Fruit fly (Drosophila melanogaster) whole organism, wandering third instar larva: ENCODE measurements around the gene CG33271.
A peak's percentile ranks its signal among the peaks of the same experiment; 100 is the strongest.

ENCODE experiments used
- Abd-B ChIP-seq: fragments of >200 bp; optimal IDR thresholded peaks from 2 replicates; lab custom pipeline; 2017; ENCODE audit warnings: missing biosample characterization, missing genetic modification characterization
- CG32264 ChIP-seq: fragments of 200-800 bp; sonication (Bioruptor generic); optimal IDR thresholded peaks from 2 replicates; lab custom pipeline; 2016; ENCODE audit warnings: missing biosample characterization, missing genetic modification characterization
- CG9705 ChIP-seq: fragments of 200-800 bp; sonication (Bioruptor generic); optimal IDR thresholded peaks from 2 replicates; lab custom pipeline; 2018; ENCODE audit warnings: missing biosample characterization, mild to moderate bottlenecking, missing genetic modification characterization
- CrebA ChIP-seq: fragments of 200-800 bp; sonication (Bioruptor generic); optimal IDR thresholded peaks from 2 replicates; lab custom pipeline; 2016; ENCODE audit warnings: missing biosample characterization, mild to moderate bottlenecking, missing genetic modification characterization, borderline replicate concordance
- Dif ChIP-seq: fragments of 200-275, 200-300 bp; sonication (Bioruptor generic); optimal IDR thresholded peaks from 2 replicates; lab custom pipeline; 2018; ENCODE audit warnings: missing biosample characterization, missing genetic modification characterization; ENCODE audit not compliant: partially characterized antibody
- GATAd ChIP-seq: sonication (Bioruptor generic); optimal IDR thresholded peaks from 2 replicates; lab custom pipeline; 2016; ENCODE audit warnings: missing biosample characterization, missing genetic modification characterization
- HLH106 ChIP-seq: fragments of 200-800 bp; optimal IDR thresholded peaks from 3 replicates; lab custom pipeline; 2019; ENCODE audit warnings: missing biosample characterization, mild to moderate bottlenecking, missing genetic modification characterization, moderate library complexity
- Hnf4 ChIP-seq: fragments of 200-800 bp; sonication (Bioruptor generic); optimal IDR thresholded peaks from 2 replicates; lab custom pipeline; 2016; ENCODE audit warnings: missing biosample characterization, mild to moderate bottlenecking, missing genetic modification characterization
- Hr78 ChIP-seq: fragments of >200 bp; optimal IDR thresholded peaks from 2 replicates; lab custom pipeline; 2017; ENCODE audit warnings: missing biosample characterization, missing genetic modification characterization
- Hr83 ChIP-seq: fragments of 200-300 bp; sonication (Bioruptor generic); optimal IDR thresholded peaks from 2 replicates; lab custom pipeline; 2016; ENCODE audit warnings: missing biosample characterization, mild to moderate bottlenecking, missing genetic modification characterization, moderate library complexity; ENCODE audit not compliant: poor library complexity, severe bottlenecking
- Jra ChIP-seq: sonication (Bioruptor generic); optimal IDR thresholded peaks from 2 replicates; lab custom pipeline; 2016; ENCODE audit warnings: missing biosample characterization, missing genetic modification characterization
- Myc ChIP-seq: fragments of >200 bp; optimal IDR thresholded peaks from 2 replicates; lab custom pipeline; 2017
- N ChIP-seq: fragments of >200 bp; optimal IDR thresholded peaks from 2 replicates; lab custom pipeline; 2018; ENCODE audit warnings: missing biosample characterization, missing external identifiers, missing genetic modification characterization
- OdsH ChIP-seq: fragments of 200-800 bp; sonication (Bioruptor generic); optimal IDR thresholded peaks from 2 replicates; lab custom pipeline; 2016; ENCODE audit warnings: missing biosample characterization, mild to moderate bottlenecking, missing genetic modification characterization
- Rel ChIP-seq, 2 experiments: fragments of 200-800 bp; sonication (Bioruptor generic) in 1 of 2; optimal IDR thresholded peaks; 2 replicates in 1 of 2; 3 replicates in 1 of 2; lab custom pipeline; 2016 to 2019; ENCODE audit warnings: mild to moderate bottlenecking in 2 of 2, missing biosample characterization in 2 of 2, missing genetic modification characterization in 2 of 2, moderate library complexity in 1 of 2
- Sp1 ChIP-seq: fragments of 200-800 bp; sonication (Bioruptor generic); optimal IDR thresholded peaks from 3 replicates; lab custom pipeline; 2019; ENCODE audit warnings: missing biosample characterization, mild to moderate bottlenecking, missing genetic modification characterization, moderate library complexity
- Vsx2 ChIP-seq: fragments of 200-300, 225-300 bp; sonication (Bioruptor generic); optimal IDR thresholded peaks from 2 replicates; lab custom pipeline; 2018; ENCODE audit warnings: missing biosample characterization, missing genetic modification characterization; ENCODE audit not compliant: partially characterized antibody
- br ChIP-seq: fragments of 200-800 bp; sonication (Bioruptor generic); optimal IDR thresholded peaks from 2 replicates; lab custom pipeline; 2016; ENCODE audit warnings: missing biosample characterization, missing genetic modification characterization
- dl ChIP-seq, 2 experiments: fragments of 175-275, 200-275 bp in 1 of 2; fragments of 200-275 bp in 1 of 2; sonication (Bioruptor generic); optimal IDR thresholded peaks; lab custom pipeline; 2018; ENCODE audit warnings: mild to moderate bottlenecking in 2 of 2, missing biosample characterization in 2 of 2, missing genetic modification characterization in 2 of 2, moderate library complexity in 2 of 2; ENCODE audit not compliant: partially characterized antibody in 2 of 2, insufficient read depth in 1 of 2
- dmrt93B ChIP-seq: fragments of 200-800 bp; sonication (Bioruptor generic); optimal IDR thresholded peaks from 2 replicates; lab custom pipeline; 2018; ENCODE audit warnings: missing biosample characterization, mild to moderate bottlenecking, missing genetic modification characterization
- dsf ChIP-seq: sonication (Bioruptor generic); optimal IDR thresholded peaks from 2 replicates; lab custom pipeline; 2016; ENCODE audit warnings: missing biosample characterization, missing genetic modification characterization, borderline replicate concordance
- ey ChIP-seq: fragments of 200-800 bp; sonication (Bioruptor generic); optimal IDR thresholded peaks from 2 replicates; lab custom pipeline; 2016; ENCODE audit warnings: missing biosample characterization, missing genetic modification characterization
- foxo ChIP-seq, 2 experiments: fragments of 200-800 bp; sonication (Bioruptor generic); optimal IDR thresholded peaks; 2 replicates in 1 of 2; 3 replicates in 1 of 2; lab custom pipeline; 2016 to 2017; ENCODE audit warnings: missing biosample characterization in 2 of 2, missing genetic modification characterization in 2 of 2
- fru ChIP-seq: fragments of 200-800 bp; sonication (Bioruptor generic); optimal IDR thresholded peaks from 3 replicates; lab custom pipeline; 2016; ENCODE audit warnings: missing biosample characterization, mild to moderate bottlenecking, missing genetic modification characterization
- jim ChIP-seq: fragments of 175-275, 200-325 bp; sonication (Bioruptor generic); optimal IDR thresholded peaks from 2 replicates; lab custom pipeline; 2016; ENCODE audit warnings: missing biosample characterization, mild to moderate bottlenecking, missing genetic modification characterization
- lola ChIP-seq: fragments of >200 bp; optimal IDR thresholded peaks from 2 replicates; lab custom pipeline; 2017; ENCODE audit warnings: missing biosample characterization, missing genetic modification characterization
- pan ChIP-seq: fragments of >200 bp; optimal IDR thresholded peaks from 2 replicates; lab custom pipeline; 2017
- psq ChIP-seq: fragments of 200-800 bp; sonication (Bioruptor generic); optimal IDR thresholded peaks from 3 replicates; lab custom pipeline; 2017; ENCODE audit warnings: missing biosample characterization, mild to moderate bottlenecking, missing genetic modification characterization, moderate library complexity
- rgr ChIP-seq: fragments of 200-800 bp; sonication (Bioruptor generic); optimal IDR thresholded peaks from 3 replicates; lab custom pipeline; 2016; ENCODE audit warnings: missing biosample characterization, mild to moderate bottlenecking, missing genetic modification characterization
- sage ChIP-seq: fragments of 200-800 bp; sonication (Bioruptor generic); optimal IDR thresholded peaks from 2 replicates; lab custom pipeline; 2016; ENCODE audit warnings: missing biosample characterization, mild to moderate bottlenecking, missing genetic modification characterization
- sv ChIP-seq: fragments of 200-800 bp; sonication (Bioruptor generic); optimal IDR thresholded peaks from 3 replicates; lab custom pipeline; 2016; ENCODE audit warnings: missing biosample characterization, missing genetic modification characterization
- tai ChIP-seq: sonication (Bioruptor generic); optimal IDR thresholded peaks from 2 replicates; lab custom pipeline; 2016; ENCODE audit warnings: missing biosample characterization, missing genetic modification characterization
- usp ChIP-seq: fragments of >200 bp; optimal IDR thresholded peaks from 2 replicates; lab custom pipeline; 2017; ENCODE audit warnings: missing biosample characterization, missing genetic modification characterization
- woc ChIP-seq: sonication (Bioruptor generic); optimal IDR thresholded peaks from 2 replicates; lab custom pipeline; 2016; ENCODE audit warnings: missing biosample characterization, mild to moderate bottlenecking, missing genetic modification characterization

CG33271 gene

dm6 chr3L:11577395-11577794, at the start of gene CG33271:
CG33271 (minus strand) TSS chr3L:11577495.
- TF ChIP-seq OdsH (no peak), CG32264 (GFP tag; lab: Kevin White, UChicago) (no peak), CrebA (GFP tag; lab: Kevin White, UChicago) (no peak), CG9705 (GFP tag; lab: Kevin White, UChicago) (no peak), sv (GFP tag; lab: Kevin White, UChicago) (no peak), GATAd (GFP tag; lab: Kevin White, UChicago) (no peak), tai (GFP tag; lab: Kevin White, UChicago) (no peak), Dif (GFP tag; lab: Kevin White, UChicago) (no peak), woc (GFP tag; lab: Kevin White, UChicago) (no peak), sage (GFP tag; lab: Kevin White, UChicago) (no peak)

dm6 chr3L:11626229-11626826, 49.0 kb upstream of the CG33271 start, which contains the start of gene PCID2:
PCID2 (plus strand) TSS chr3L:11626441.
- no peak for TF ChIP-seq sv (GFP tag; lab: Kevin White, UChicago)
- TF ChIP-seq Hnf4 (GFP tag; lab: Kevin White, UChicago) = no peak
- TF ChIP-seq Sp1 (GFP tag; lab: Kevin White, UChicago) = no peak
- no peak for TF ChIP-seq rgr (GFP tag; lab: Kevin White, UChicago)
- no peak for TF ChIP-seq foxo (GFP tag; optimal IDR thresholded peaks at IDR 0.05; lab: Kevin White, UChicago)
- TF ChIP-seq woc (GFP tag; lab: Kevin White, UChicago) = no peak
- no peak for TF ChIP-seq OdsH
- no peak for TF ChIP-seq CG9705 (GFP tag; lab: Kevin White, UChicago)
- no peak for TF ChIP-seq Abd-B (GFP tag; lab: Kevin White, UChicago)
- TF ChIP-seq Vsx2 (GFP tag; lab: Kevin White, UChicago) = no peak
- TF ChIP-seq pan (lab: Kevin White, UChicago) = no peak
- no peak for TF ChIP-seq HLH106 (tag; lab: Kevin White, UChicago)
- no peak for TF ChIP-seq GATAd (GFP tag; lab: Kevin White, UChicago)
- TF ChIP-seq ey = no peak
- TF ChIP-seq CG32264 (GFP tag; lab: Kevin White, UChicago) = no peak
- TF ChIP-seq Jra = no peak
- TF ChIP-seq Hr83 (GFP tag; lab: Kevin White, UChicago) = no peak

- no peak for TF ChIP-seq Myc (lab: Kevin White, UChicago)
- no peak for TF ChIP-seq psq (GFP tag; lab: Kevin White, UChicago)
- TF ChIP-seq ey = no peak
- no peak for TF ChIP-seq rgr (GFP tag; lab: Kevin White, UChicago)
- no peak for TF ChIP-seq N (GFP tag; lab: Kevin White, UChicago)
- no peak for TF ChIP-seq CG9705 (GFP tag; lab: Kevin White, UChicago)
- TF ChIP-seq Dif (GFP tag; lab: Kevin White, UChicago) = no peak
- no peak for TF ChIP-seq Abd-B (GFP tag; lab: Kevin White, UChicago)
- TF ChIP-seq OdsH = no peak
- no peak for TF ChIP-seq CG32264 (GFP tag; lab: Kevin White, UChicago)
- no peak for TF ChIP-seq dl (GFP tag; optimal IDR thresholded peaks at IDR 0.05; lab: Kevin White, UChicago; ENCODE audit: insufficient read depth in 1 of 2, partially characterized antibody in 2 of 2)
Measured at dm6 chr3L:11625634-11626175, 48.4 kb upstream of the CG33271 start, which contains the start of gene CG6083. CG6083 (minus strand) TSS chr3L:11626125.

dm6 chr3L:11624281-11624680, 47.0 kb upstream of the CG33271 start, which contains the start of gene Akr1B:
Akr1B (minus strand) TSS chr3L:11624381.
- no peak for TF ChIP-seq Vsx2 (GFP tag; lab: Kevin White, UChicago)
- TF ChIP-seq Abd-B (GFP tag; lab: Kevin White, UChicago) = no peak
- TF ChIP-seq CG9705 (GFP tag; lab: Kevin White, UChicago) = no peak
- TF ChIP-seq Hnf4 (GFP tag; lab: Kevin White, UChicago) = no peak
- TF ChIP-seq OdsH = no peak
- TF ChIP-seq jim (GFP tag; lab: Kevin White, UChicago) = no peak
- no peak for TF ChIP-seq rgr (GFP tag; lab: Kevin White, UChicago)

dm6 chr3L:11623245-11623883, 46.1 kb upstream of the CG33271 start:
- no peak for TF ChIP-seq jim (GFP tag; lab: Kevin White, UChicago)
- no peak for TF ChIP-seq br
- no peak for TF ChIP-seq GATAd (GFP tag; lab: Kevin White, UChicago)
- no peak for TF ChIP-seq CG9705 (GFP tag; lab: Kevin White, UChicago)
- TF ChIP-seq Abd-B (GFP tag; lab: Kevin White, UChicago) = no peak
- TF ChIP-seq Jra = no peak
- TF ChIP-seq dsf (GFP tag; lab: Kevin White, UChicago) = no peak
- TF ChIP-seq sv (GFP tag; lab: Kevin White, UChicago) = no peak
- no peak for TF ChIP-seq Rel (GFP tag; optimal IDR thresholded peaks at IDR 0.05; lab: Kevin White, UChicago)
- peak; percentile 13 for TF ChIP-seq Rel (tag; optimal IDR thresholded peaks at IDR 0.05; lab: Kevin White, UChicago)
- no peak for TF ChIP-seq usp
- no peak for TF ChIP-seq lola (GFP tag; lab: Kevin White, UChicago)
- TF ChIP-seq psq (GFP tag; lab: Kevin White, UChicago) = peak; percentile 7
- TF ChIP-seq fru (GFP tag; lab: Kevin White, UChicago) = no peak
- no peak for TF ChIP-seq Hr78 (GFP tag; lab: Kevin White, UChicago)
- no peak for TF ChIP-seq dmrt93B
- peak; percentile 69 for TF ChIP-seq sage (GFP tag; lab: Kevin White, UChicago)
- peak; percentile 6 for TF ChIP-seq Myc (lab: Kevin White, UChicago)
- no peak for TF ChIP-seq dl (GFP tag; optimal IDR thresholded peaks at IDR 0.05; lab: Kevin White, UChicago; ENCODE audit: insufficient read depth in 1 of 2, partially characterized antibody in 2 of 2)
- TF ChIP-seq N (GFP tag; lab: Kevin White, UChicago) = no peak
- TF ChIP-seq ey = no peak
- TF ChIP-seq tai (GFP tag; lab: Kevin White, UChicago) = no peak
